Worm (Caenorhabditis elegans) whole organism, mixed stage, embryonic: Measurements from ENCODE around the gene hpo-36.

Experiments
- flh-1 ChIP-seq: fragments of 200-800 bp; sonication (Bioruptor generic); optimal IDR thresholded peaks from 2 replicates; lab custom pipeline; 2018; ENCODE audit warnings: mild to moderate bottlenecking, missing genetic modification characterization, moderate library complexity, missing compliant biosample characterization
- lsy-2 ChIP-seq: fragments of 150-350 bp; optimal IDR thresholded peaks from 2 replicates; lab custom pipeline; 2014; ENCODE audit warnings: missing biosample characterization, missing genetic modification characterization
- mep-1 ChIP-seq: fragments of 150-350 bp; optimal IDR thresholded peaks from 2 replicates; lab custom pipeline; 2017; ENCODE audit warnings: missing biosample characterization, missing genetic modification reagents, missing genetic modification characterization, inconsistent platforms
- mls-2 ChIP-seq: sonication (generic microtip); optimal IDR thresholded peaks from 2 replicates; lab custom pipeline; 2016; ENCODE audit warnings: mild to moderate bottlenecking, missing genetic modification characterization, moderate library complexity, missing compliant biosample characterization
- nhr-237 ChIP-seq: fragments of 150-350 bp; optimal IDR thresholded peaks from 2 replicates; lab custom pipeline; 2014; ENCODE audit warnings: missing biosample characterization, missing genetic modification characterization
- nhr-28 ChIP-seq: fragments of 150-350 bp; optimal IDR thresholded peaks from 2 replicates; lab custom pipeline; 2014; ENCODE audit warnings: missing biosample characterization, missing genetic modification characterization
- pha-4 ChIP-seq: fragments of 150-350 bp; optimal IDR thresholded peaks from 2 replicates; lab custom pipeline; 2018; ENCODE audit warnings: missing biosample characterization, missing genetic modification reagents, missing genetic modification characterization
- snpc-4 ChIP-seq: fragments of 150-350 bp; optimal IDR thresholded peaks from 2 replicates; lab custom pipeline; 2014; ENCODE audit warnings: missing biosample characterization, missing genetic modification characterization
- sptf-1 ChIP-seq: sonication (generic microtip); optimal IDR thresholded peaks from 2 replicates; lab custom pipeline; 2017; ENCODE audit warnings: mild to moderate bottlenecking, missing genetic modification characterization, moderate library complexity, missing compliant biosample characterization
- unc-62 ChIP-seq: fragments of 150-350 bp; optimal IDR thresholded peaks from 2 replicates; lab custom pipeline; 2014; ENCODE audit warnings: missing biosample characterization, missing genetic modification reagents, missing genetic modification characterization
- ztf-11 ChIP-seq: fragments of 150-350 bp; optimal IDR thresholded peaks from 2 replicates; lab custom pipeline; 2014; ENCODE audit warnings: missing biosample characterization, missing genetic modification characterization

- TF ChIP-seq pha-4 (tag; lab: Kevin White, UChicago) (no peak), unc-62 (GFP tag; lab: Kevin White, UChicago) (no peak), nhr-28 (tag; lab: Kevin White, UChicago) (no peak), mep-1 (tag; lab: Kevin White, UChicago) (no peak), snpc-4 (no peak), nhr-237 (tag; lab: Kevin White, UChicago) (no peak), sptf-1 (tag; lab: Kevin White, UChicago) (no peak), mls-2 (tag; lab: Kevin White, UChicago) (no peak), flh-1 (GFP tag; lab: Kevin White, UChicago) (no peak), lsy-2 (no peak), ztf-11 (no peak)
These were observed 26.2 kb downstream of the hpo-36 start for ce11 chrV:3712955-3713354.
